Worm (Caenorhabditis elegans): Measurements from ENCODE around the gene F40F8.5.

DNA sequence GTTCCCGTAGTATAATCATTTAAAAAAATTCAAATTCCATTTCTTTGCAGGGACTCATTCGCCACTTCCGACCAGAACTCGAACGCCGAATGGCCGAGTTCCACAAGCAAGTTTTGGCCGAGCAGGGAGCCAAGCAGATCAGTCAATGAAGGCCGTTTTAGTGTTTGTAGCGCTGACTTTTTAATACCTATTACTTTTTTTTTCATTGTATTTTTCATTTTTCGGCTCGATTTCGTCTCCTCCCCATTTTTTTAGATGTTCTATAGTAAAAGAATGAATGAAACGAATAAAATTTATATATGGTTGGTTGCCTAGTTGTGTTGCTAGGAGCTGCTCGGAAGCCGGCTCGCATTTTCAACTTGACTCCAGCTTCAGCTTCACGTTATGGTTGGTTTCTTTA is 34.9 kb downstream of the F40F8.5 start, which contains the start of gene C09H10.4:
- TF ChIP-seq flt-1 (GFP tag; IDR thresholded peaks at IDR 0.05) (no peak), tab-1 (GFP tag; IDR thresholded peaks at IDR 0.05) (no peak), ztf-23 (GFP tag; IDR thresholded peaks at IDR 0.05) (no peak), med-1 (GFP tag; optimal IDR thresholded peaks at IDR 0.05; ENCODE audit: insufficient read depth) (no peak), T22C8.4 (GFP tag; IDR thresholded peaks at IDR 0.05) (no peak), cog-1 (tag; optimal IDR thresholded peaks at IDR 0.05) (no peak), ref-1 (GFP tag; conservative IDR thresholded peaks at IDR 0.05) (no peak), ztf-29 (GFP tag; IDR thresholded peaks at IDR 0.05) (no peak), klf-2 (GFP tag; conservative IDR thresholded peaks at IDR 0.05) (no peak)
